Worm (Caenorhabditis elegans) whole organism, late embryonic: ENCODE results near the gene str-209.

Source experiments
- C08G9.2 ChIP-seq: sonication (generic microtip); optimal IDR thresholded peaks from 2 replicates; lab custom pipeline; 2016; ENCODE audit warnings: mild to moderate bottlenecking, missing genetic modification characterization, moderate library complexity, missing compliant biosample characterization
- K09A11.1 ChIP-seq: sonication (generic microtip); optimal IDR thresholded peaks from 2 replicates; lab custom pipeline; 2017; ENCODE audit warnings: antibody characterized with exemption, mild to moderate bottlenecking, missing genetic modification characterization, missing compliant biosample characterization; ENCODE audit not compliant: insufficient read depth
- T23F11.4 ChIP-seq: fragments of 200-800 bp; sonication (Bioruptor generic); optimal IDR thresholded peaks from 2 replicates; lab custom pipeline; 2018; ENCODE audit warnings: mild to moderate bottlenecking, missing genetic modification characterization, missing compliant biosample characterization
- Y22D7AL.16 ChIP-seq: sonication (generic microtip); optimal IDR thresholded peaks from 2 replicates; lab custom pipeline; 2016; ENCODE audit warnings: missing genetic modification characterization, missing compliant biosample characterization
- ahr-1 ChIP-seq: sonication (generic microtip); optimal IDR thresholded peaks from 2 replicates; lab custom pipeline; 2016; ENCODE audit warnings: missing genetic modification characterization, missing compliant biosample characterization
- ama-1 ChIP-seq: fragments of 150-350 bp; optimal IDR thresholded peaks from 2 replicates; lab custom pipeline; 2014
- ceh-14 ChIP-seq: sonication (generic microtip); optimal IDR thresholded peaks from 2 replicates; lab custom pipeline; 2016; ENCODE audit warnings: missing genotype, missing genetic modification characterization, missing compliant biosample characterization
- ceh-18 ChIP-seq: sonication (generic microtip); optimal IDR thresholded peaks from 2 replicates; lab custom pipeline; 2016; ENCODE audit warnings: missing genetic modification characterization, missing compliant biosample characterization
- ceh-22 ChIP-seq: sonication (generic microtip); optimal IDR thresholded peaks from 2 replicates; lab custom pipeline; 2017; ENCODE audit warnings: missing biosample characterization, missing genetic modification characterization
- ceh-24 ChIP-seq: sonication (generic microtip); optimal IDR thresholded peaks from 2 replicates; lab custom pipeline; 2016; ENCODE audit warnings: mild to moderate bottlenecking, missing genetic modification characterization, missing compliant biosample characterization
- ceh-30 ChIP-seq: fragments of 150-350 bp; optimal IDR thresholded peaks from 2 replicates; lab custom pipeline; 2014; ENCODE audit warnings: missing biosample characterization, missing genetic modification characterization
- ceh-34 ChIP-seq: sonication (generic microtip); optimal IDR thresholded peaks from 2 replicates; lab custom pipeline; 2016; ENCODE audit warnings: mild to moderate bottlenecking, missing genetic modification characterization, missing compliant biosample characterization
- ceh-45 ChIP-seq: fragments of 200-800 bp; sonication (Bioruptor generic); IDR thresholded peaks from 2 replicates; pipeline ENCODE4 v1.3.6; 2022; ENCODE audit warnings: missing genetic modification reagents, missing genetic modification characterization, missing compliant biosample characterization
- ceh-48 ChIP-seq: sonication (generic microtip); optimal IDR thresholded peaks from 2 replicates; lab custom pipeline; 2016; ENCODE audit warnings: missing genetic modification characterization, inconsistent platforms, missing compliant biosample characterization
- ceh-9 ChIP-seq: sonication (generic microtip); optimal IDR thresholded peaks from 2 replicates; lab custom pipeline; 2016; ENCODE audit warnings: mild to moderate bottlenecking, missing genetic modification characterization, inconsistent platforms, missing compliant biosample characterization
- che-1 ChIP-seq: sonication (generic microtip); optimal IDR thresholded peaks from 2 replicates; lab custom pipeline; 2016; ENCODE audit warnings: mild to moderate bottlenecking, missing genetic modification characterization, missing compliant biosample characterization
- dve-1 ChIP-seq: sonication (generic microtip); optimal IDR thresholded peaks from 2 replicates; lab custom pipeline; 2017; ENCODE audit warnings: antibody characterized with exemption, mild to moderate bottlenecking, missing genetic modification characterization, missing compliant biosample characterization
- elt-2 ChIP-seq: sonication (generic microtip); optimal IDR thresholded peaks from 2 replicates; lab custom pipeline; 2016; ENCODE audit warnings: missing genetic modification reagents, missing genetic modification characterization, missing compliant biosample characterization
- ets-4 ChIP-seq: sonication (generic microtip); optimal IDR thresholded peaks from 2 replicates; lab custom pipeline; 2016; ENCODE audit warnings: missing genetic modification characterization, missing compliant biosample characterization
- gmeb-2 ChIP-seq: sonication (generic microtip); optimal IDR thresholded peaks from 2 replicates; lab custom pipeline; 2016; ENCODE audit warnings: missing genetic modification characterization, inconsistent platforms, missing compliant biosample characterization
- hlh-15 ChIP-seq: sonication (generic microtip); optimal IDR thresholded peaks from 2 replicates; lab custom pipeline; 2016; ENCODE audit warnings: missing genetic modification characterization, missing compliant biosample characterization
- hlh-8 ChIP-seq: sonication (generic microtip); optimal IDR thresholded peaks from 2 replicates; lab custom pipeline; 2016; ENCODE audit warnings: missing genotype, missing genetic modification characterization, missing compliant biosample characterization
- lin-11 ChIP-seq: fragments of 200-800 bp; sonication (Bioruptor generic); optimal IDR thresholded peaks from 2 replicates; lab custom pipeline; 2018; ENCODE audit warnings: mild to moderate bottlenecking, missing genetic modification characterization, missing compliant biosample characterization
- nhr-11 ChIP-seq: fragments of 150-350 bp; optimal IDR thresholded peaks from 2 replicates; lab custom pipeline; 2014; ENCODE audit warnings: missing biosample characterization, missing genetic modification characterization
- nhr-232 ChIP-seq: sonication (generic microtip); optimal IDR thresholded peaks from 2 replicates; lab custom pipeline; 2016; ENCODE audit warnings: missing genetic modification characterization, missing compliant biosample characterization
- odd-2 ChIP-seq: sonication (generic microtip); optimal IDR thresholded peaks from 2 replicates; lab custom pipeline; 2017; ENCODE audit warnings: antibody characterized with exemption, mild to moderate bottlenecking, missing genetic modification characterization, missing compliant biosample characterization
- pag-3 ChIP-seq: sonication (generic microtip); optimal IDR thresholded peaks from 2 replicates; lab custom pipeline; 2016; ENCODE audit warnings: missing compliant biosample characterization, missing genetic modification characterization, borderline replicate concordance
- pat-9 ChIP-seq: fragments of 200-800 bp; sonication (Bioruptor generic); optimal IDR thresholded peaks from 2 replicates; lab custom pipeline; 2018; ENCODE audit warnings: mild to moderate bottlenecking, missing genetic modification characterization, moderate library complexity, missing compliant biosample characterization
- pax-1 ChIP-seq: fragments of 150-350 bp; optimal IDR thresholded peaks from 2 replicates; lab custom pipeline; 2014; ENCODE audit warnings: missing biosample characterization, missing genetic modification characterization
- pha-2 ChIP-seq: sonication (generic microtip); optimal IDR thresholded peaks from 2 replicates; lab custom pipeline; 2017; ENCODE audit warnings: mild to moderate bottlenecking, missing genetic modification characterization, missing compliant biosample characterization
- pha-4 ChIP-seq: fragments of 150-350 bp; optimal IDR thresholded peaks from 2 replicates; lab custom pipeline; 2018; ENCODE audit warnings: missing biosample characterization, missing genetic modification reagents, missing genetic modification characterization
- rnt-1 ChIP-seq: sonication (generic microtip); optimal IDR thresholded peaks from 2 replicates; lab custom pipeline; 2016; ENCODE audit warnings: missing genetic modification characterization, missing compliant biosample characterization
- sdc-2 ChIP-seq: sonication (generic microtip); optimal IDR thresholded peaks from 2 replicates; lab custom pipeline; 2016; ENCODE audit warnings: missing genotype, missing genetic modification characterization, missing compliant biosample characterization
- sox-2 ChIP-seq: fragments of 200-800 bp; sonication (Bioruptor generic); IDR thresholded peaks from 2 replicates; pipeline ENCODE4 v1.3.6; 2022; ENCODE audit warnings: missing genetic modification reagents, missing genetic modification characterization, missing compliant biosample characterization
- sox-4 ChIP-seq: sonication (generic microtip); optimal IDR thresholded peaks from 2 replicates; lab custom pipeline; 2017; ENCODE audit warnings: mild to moderate bottlenecking, missing genetic modification characterization, inconsistent platforms, missing compliant biosample characterization
- syd-9 ChIP-seq: sonication (generic microtip); optimal IDR thresholded peaks from 2 replicates; lab custom pipeline; 2016; ENCODE audit warnings: mild to moderate bottlenecking, missing genetic modification characterization, moderate library complexity, missing compliant biosample characterization
- unc-42 ChIP-seq: sonication (generic microtip); optimal IDR thresholded peaks from 2 replicates; lab custom pipeline; 2016; ENCODE audit warnings: missing genotype, missing genetic modification characterization, missing compliant biosample characterization
- unc-55 ChIP-seq: sonication (generic microtip); optimal IDR thresholded peaks from 2 replicates; lab custom pipeline; 2017; ENCODE audit warnings: missing biosample characterization, missing genetic modification reagents, missing genetic modification characterization
- zip-5 ChIP-seq: sonication (generic microtip); optimal IDR thresholded peaks from 2 replicates; lab custom pipeline; 2016; ENCODE audit warnings: missing genetic modification characterization, missing compliant biosample characterization
- ztf-16 ChIP-seq: sonication (generic microtip); optimal IDR thresholded peaks from 2 replicates; lab custom pipeline; 2017; ENCODE audit warnings: missing genetic modification characterization, missing compliant biosample characterization

Gene str-209

ce11 chrV:4926371-4926770 is 22.4 kb upstream of the str-209 start, which contains the start of gene srh-21:
Gene srh-21 (plus strand): TSS chrV:4926671.
- TF ChIP-seq C08G9.2 (no peak), che-1 (tag; lab: Kevin White, UChicago) (no peak), elt-2 (tag; lab: Kevin White, UChicago) (no peak), nhr-11 (no peak), ceh-22 (tag; lab: Kevin White, UChicago) (no peak), sdc-2 (no peak), lin-11 (no peak)

ce11 chrV:4929842-4930241 is 18.9 kb upstream of the str-209 start, which contains the start of gene str-205:
Gene str-205 (minus strand): TSS chrV:4929942.
- TF ChIP-seq pat-9 (tag; lab: Kevin White, UChicago) (no peak), ceh-30 (tag; lab: Kevin White, UChicago) (no peak), ama-1 (lab: Kevin White, UChicago) (no peak)
- TF ChIP-seq, all 69 proteins: peak for 0

- TF ChIP-seq ceh-48 (tag; lab: Kevin White, UChicago) (no peak), unc-42 (tag; lab: Kevin White, UChicago) (no peak), T23F11.4 (GFP tag; lab: Kevin White, UChicago) (no peak), nhr-232 (tag; lab: Kevin White, UChicago) (no peak), pag-3 (tag; lab: Kevin White, UChicago) (no peak), zip-5 (tag; lab: Kevin White, UChicago) (no peak), ceh-24 (tag; lab: Kevin White, UChicago) (no peak), ceh-9 (no peak), lin-11 (no peak), gmeb-2 (no peak), K09A11.1 (tag; lab: Kevin White, UChicago) (no peak), C08G9.2 (no peak), ceh-14 (tag; lab: Kevin White, UChicago) (no peak)
Observed at ce11 chrV:4932814-4933213, 15.9 kb upstream of the str-209 start, which contains the start of gene C02E7.10. Gene C02E7.10 (minus strand): TSS chrV:4933045.

ce11 chrV:4933268-4933667 is 15.5 kb upstream of the str-209 start:
- no peak for TF ChIP-seq ceh-18 (tag; lab: Kevin White, UChicago)
- no peak for TF ChIP-seq unc-55 (GFP tag; lab: Kevin White, UChicago)
- no peak for TF ChIP-seq pax-1 (tag; lab: Kevin White, UChicago)
- no peak for TF ChIP-seq che-1 (tag; lab: Kevin White, UChicago)
- no peak for TF ChIP-seq ztf-16 (tag; lab: Kevin White, UChicago)
- TF ChIP-seq Y22D7AL.16 = no peak
- no peak for TF ChIP-seq hlh-15 (tag; lab: Kevin White, UChicago)
- no peak for TF ChIP-seq syd-9
- no peak for TF ChIP-seq ceh-30 (tag; lab: Kevin White, UChicago)

ce11 chrV:4934406-4934805 is 14.3 kb upstream of the str-209 start, which contains the start of gene catp-2:
Gene catp-2 (plus strand): TSS chrV:4934706.
- TF ChIP-seq sox-2 (GFP tag; lab: Robert Waterston, UW) (no peak), pha-2 (tag; lab: Kevin White, UChicago) (no peak), dve-1 (tag; lab: Kevin White, UChicago) (no peak), ahr-1 (tag; lab: Kevin White, UChicago) (no peak), ets-4 (tag; lab: Kevin White, UChicago) (no peak), ceh-18 (tag; lab: Kevin White, UChicago) (no peak), hlh-15 (tag; lab: Kevin White, UChicago) (no peak), hlh-8 (tag; lab: Kevin White, UChicago) (no peak), elt-2 (tag; lab: Kevin White, UChicago) (no peak), sox-4 (tag; lab: Kevin White, UChicago) (no peak), ceh-45 (GFP tag; lab: Robert Waterston, UW) (no peak), pag-3 (tag; lab: Kevin White, UChicago) (no peak), ceh-34 (tag; lab: Kevin White, UChicago) (no peak), che-1 (tag; lab: Kevin White, UChicago) (no peak), T23F11.4 (GFP tag; lab: Kevin White, UChicago) (no peak), rnt-1 (tag; lab: Kevin White, UChicago) (no peak), ztf-16 (tag; lab: Kevin White, UChicago) (no peak), pha-4 (tag; lab: Kevin White, UChicago) (no peak), odd-2 (no peak)
